Worm (Caenorhabditis elegans): ENCODE data around the gene C45B2.3.

- TF ChIP-seq nhr-12 (tag; optimal IDR thresholded peaks at IDR 0.05) (no peak), fos-1 (tag; optimal IDR thresholded peaks at IDR 0.05) (no peak), ztf-11 (tag; optimal IDR thresholded peaks at IDR 0.05) (no peak), egl-27 (tag; optimal IDR thresholded peaks at IDR 0.05) (no peak), zag-1 (tag; optimal IDR thresholded peaks at IDR 0.05) (no peak), nhr-25 (tag; optimal IDR thresholded peaks at IDR 0.05) (no peak), lin-39 (tag; optimal IDR thresholded peaks at IDR 0.05) (no peak), unc-62 (GFP tag; optimal IDR thresholded peaks at IDR 0.05) (no peak)
Observed at ce11 chrX:6039544-6039943, 43.2 kb upstream of the C45B2.3 start, which contains the start of gene hsp-25.

All from whole organism, L2 larva.